Worm (Caenorhabditis elegans): ENCODE results near the gene F17E9.4.
"Not testable (repeated sequence)": the region's sequence is repeated elsewhere in the genome, so short reads cannot be mapped to it uniquely, and the experiment has no call there.

The F17E9.4 gene

ce11 chrIV:8345518-8345917, 2.7 kb upstream of the F17E9.4 start, which contains the start of gene F17E9.5:
TSS of gene F17E9.5 (plus strand) at chrIV:8345818.
- no peak for TF ChIP-seq blmp-1 (tag; optimal IDR thresholded peaks at IDR 0.05)
- no peak for TF ChIP-seq lin-32 (GFP tag; optimal IDR thresholded peaks at IDR 0.05)
- no peak for TF ChIP-seq flh-1 (GFP tag; optimal IDR thresholded peaks at IDR 0.05)
- no peak for TF ChIP-seq bed-3 (GFP tag; optimal IDR thresholded peaks at IDR 0.05)
- no peak for TF ChIP-seq nhr-12 (tag; optimal IDR thresholded peaks at IDR 0.05)
- TF ChIP-seq unc-39 (tag; optimal IDR thresholded peaks at IDR 0.05): no peak
- no peak for TF ChIP-seq cnd-1 (tag; optimal IDR thresholded peaks at IDR 0.05)
- TF ChIP-seq hlh-1 (tag; optimal IDR thresholded peaks at IDR 0.05): no peak
- TF ChIP-seq sptf-1 (tag; optimal IDR thresholded peaks at IDR 0.05): no peak
- no peak for TF ChIP-seq ces-1 (GFP tag; optimal IDR thresholded peaks at IDR 0.05)
- no peak for TF ChIP-seq unc-62 (GFP tag; optimal IDR thresholded peaks at IDR 0.05)

- TF ChIP-seq ceh-39 (tag; optimal IDR thresholded peaks at IDR 0.05) (no peak), bed-3 (GFP tag; optimal IDR thresholded peaks at IDR 0.05) (no peak), elt-3 (tag; optimal IDR thresholded peaks at IDR 0.05) (no peak), sem-2 (GFP tag; optimal IDR thresholded peaks at IDR 0.05) (no peak), flh-1 (GFP tag; optimal IDR thresholded peaks at IDR 0.05) (no peak), blmp-1 (tag; optimal IDR thresholded peaks at IDR 0.05) (no peak), hlh-1 (tag; optimal IDR thresholded peaks at IDR 0.05) (no peak), mep-1 (tag; optimal IDR thresholded peaks at IDR 0.05) (no peak), cnd-1 (tag; optimal IDR thresholded peaks at IDR 0.05) (no peak), lin-32 (GFP tag; optimal IDR thresholded peaks at IDR 0.05) (no peak), nhr-28 (tag; optimal IDR thresholded peaks at IDR 0.05) (no peak)
These were observed 1.1 kb upstream of the F17E9.4 start, which contains the start of the genes F17E9.18 and F17E9.15 for ce11 chrIV:8347051-8347450. TSS of gene F17E9.18 (minus strand) at chrIV:8347151. TSS of gene F17E9.15 (plus strand) at chrIV:8347418.

ce11 chrIV:8352036-8352435, 3.9 kb downstream of the F17E9.4 start, which contains the start of gene F17E9.16:
TSS of gene F17E9.16 (plus strand) at chrIV:8352336.
- not testable (repeated sequence) for TF ChIP-seq zip-8, unc-39, sptf-1 (tag; optimal IDR thresholded peaks at IDR 0.05)

ce11 chrIV:8354572-8354971, 6.4 kb downstream of the F17E9.4 start, which contains the start of gene F17E9.3:
TSS of gene F17E9.3 (plus strand) at chrIV:8354872.
- TF ChIP-seq ceh-83 (GFP tag; optimal IDR thresholded peaks at IDR 0.05) (no peak), nhr-237 (tag; optimal IDR thresholded peaks at IDR 0.05) (no peak), cnd-1 (tag; optimal IDR thresholded peaks at IDR 0.05) (no peak), mab-5 (tag; optimal IDR thresholded peaks at IDR 0.05) (no peak), lin-13 (tag; optimal IDR thresholded peaks at IDR 0.05) (no peak)

- TF ChIP-seq nhr-12 (tag; optimal IDR thresholded peaks at IDR 0.05): no peak
- no peak for TF ChIP-seq nhr-2 (tag; optimal IDR thresholded peaks at IDR 0.05)
- no peak for TF ChIP-seq mls-2 (tag; optimal IDR thresholded peaks at IDR 0.05)
- no peak for TF ChIP-seq mep-1 (tag; optimal IDR thresholded peaks at IDR 0.05)
- no peak for TF ChIP-seq pha-4 (tag; optimal IDR thresholded peaks at IDR 0.05)
- TF ChIP-seq ceh-43 (GFP tag; optimal IDR thresholded peaks at IDR 0.05): no peak
- no peak for TF ChIP-seq M03D4.4 (tag; optimal IDR thresholded peaks at IDR 0.05)
- TF ChIP-seq unc-120 (tag; optimal IDR thresholded peaks at IDR 0.05; ENCODE audit: poor library complexity, severe bottlenecking): no peak
- TF ChIP-seq bed-3 (GFP tag; optimal IDR thresholded peaks at IDR 0.05): no peak
- TF ChIP-seq nhr-76 (tag; optimal IDR thresholded peaks at IDR 0.05): no peak
These were observed 7.4 kb downstream of the F17E9.4 start, which contains the start of the genes F17E9.2 and col-116 for ce11 chrIV:8355592-8355991. TSS of gene F17E9.2 (plus strand) at chrIV:8355892. TSS of gene col-116 (plus strand) at chrIV:8355906.

DNA sequence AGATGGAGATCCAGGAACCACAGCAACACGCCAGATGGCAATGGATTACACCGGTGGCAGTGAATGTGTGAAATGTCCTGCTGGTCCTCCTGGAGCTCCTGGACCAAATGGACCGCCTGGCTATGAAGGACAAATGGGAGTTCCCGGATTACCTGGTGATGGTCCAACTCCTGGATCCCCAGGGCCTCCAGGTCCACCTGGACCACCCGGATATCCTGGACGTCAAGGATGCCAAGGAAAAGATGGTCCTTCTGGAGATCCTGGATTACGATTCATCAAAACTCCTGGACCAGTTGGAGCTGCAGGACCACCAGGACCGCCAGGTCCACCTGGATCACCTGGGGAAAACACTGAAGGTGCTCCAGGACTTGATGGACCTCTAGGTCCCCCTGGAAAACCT, 9.1 kb downstream of the F17E9.4 start:
- no peak for TF ChIP-seq ceh-83 (GFP tag; optimal IDR thresholded peaks at IDR 0.05)
- TF ChIP-seq tbx-8 (GFP tag; optimal IDR thresholded peaks at IDR 0.05): no peak

ce11 chrIV:8358492-8358891, 10.3 kb downstream of the F17E9.4 start, which contains the start of gene D2096.13:
TSS of gene D2096.13 (minus strand) at chrIV:8358592.
- TF ChIP-seq ham-2 (GFP tag; optimal IDR thresholded peaks at IDR 0.05): no peak
- no peak for TF ChIP-seq ceh-43 (GFP tag; optimal IDR thresholded peaks at IDR 0.05)
- no peak for TF ChIP-seq flh-1 (GFP tag; optimal IDR thresholded peaks at IDR 0.05)
- TF ChIP-seq bed-3 (GFP tag; optimal IDR thresholded peaks at IDR 0.05): no peak
- TF ChIP-seq nhr-76 (tag; optimal IDR thresholded peaks at IDR 0.05): no peak

Data from whole organism, mixed stage, embryonic.